Fruit fly (Drosophila melanogaster): ENCODE measurements around the gene CG31231.

- TF ChIP-seq CG8478 (optimal IDR thresholded peaks at IDR 0.05) (no peak), EcR (GFP tag; optimal IDR thresholded peaks at IDR 0.05) (no peak), pan (optimal IDR thresholded peaks at IDR 0.05) (no peak), usp (GFP tag; optimal IDR thresholded peaks at IDR 0.05) (no peak), psq (optimal IDR thresholded peaks at IDR 0.05) (no peak), Dll (optimal IDR thresholded peaks at IDR 0.05) (no peak)
Measured at dm6 chr3R:18703514-18703913, 38.4 kb downstream of the CG31231 start.
